Worm (Caenorhabditis elegans): ENCODE measurements around the gene efl-1.

The efl-1 gene

ce11 chrV:16965655-16966054 is at the start of gene efl-1:
TSS of gene efl-1 (minus strand) at chrV:16965675.
- TF ChIP-seq aly-1 (tag; optimal IDR thresholded peaks at IDR 0.05) (no peak), F13C5.2 (tag; optimal IDR thresholded peaks at IDR 0.05) (peak; percentile 67)

DNA sequence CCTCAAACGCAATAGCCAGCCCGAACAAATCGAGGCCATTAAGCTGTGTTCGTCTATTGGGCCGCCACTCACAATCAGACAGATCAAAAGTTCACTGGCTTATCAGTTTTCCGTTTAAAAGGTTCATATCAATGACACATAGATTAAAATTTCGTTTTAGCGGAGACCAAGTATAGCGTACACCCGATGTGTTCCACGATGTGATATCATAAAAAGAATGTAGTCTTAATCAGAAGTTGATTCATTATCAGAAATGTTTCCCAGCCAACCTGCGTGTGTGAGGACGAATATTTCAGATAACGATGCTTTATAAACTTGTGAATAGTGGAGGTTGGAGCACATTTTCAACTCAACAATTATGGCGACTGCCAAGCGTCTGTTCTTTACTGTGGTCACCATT is 48.6 kb upstream of the efl-1 start, which contains the start of gene clc-13:
clc-13 (plus strand) TSS at position 359 of the 400 bp plus-strand sequence.
- TF ChIP-seq ceh-13 (GFP tag; optimal IDR thresholded peaks at IDR 0.05) (no peak), scrt-1 (GFP tag; IDR thresholded peaks at IDR 0.05) (no peak), sea-1 (GFP tag; conservative IDR thresholded peaks at IDR 0.05) (no peak), tbx-37 (GFP tag; conservative IDR thresholded peaks at IDR 0.05) (no peak), flt-1 (GFP tag; IDR thresholded peaks at IDR 0.05) (no peak), hmg-4 (GFP tag; optimal IDR thresholded peaks at IDR 0.05) (no peak), tbx-11 (GFP tag; IDR thresholded peaks at IDR 0.05) (no peak), B0310.2 (tag; optimal IDR thresholded peaks at IDR 0.05) (no peak), aly-1 (tag; optimal IDR thresholded peaks at IDR 0.05) (no peak), F13C5.2 (tag; optimal IDR thresholded peaks at IDR 0.05) (no peak), ets-7 (tag; optimal IDR thresholded peaks at IDR 0.05) (no peak), pes-1 (GFP tag; IDR thresholded peaks at IDR 0.05) (no peak), hnd-1 (tag; optimal IDR thresholded peaks at IDR 0.05) (no peak), tra-4 (tag; optimal IDR thresholded peaks at IDR 0.05) (no peak), hmbx-1 (tag; optimal IDR thresholded peaks at IDR 0.05) (no peak)

ce11 chrV:17013232-17013631 is 47.8 kb upstream of the efl-1 start, which contains the start of gene clec-241:
TSS of gene clec-241 (minus strand) at chrV:17013332.
- TF ChIP-seq F13C5.2 (tag; optimal IDR thresholded peaks at IDR 0.05): no peak

- TF ChIP-seq tbx-37 (GFP tag; conservative IDR thresholded peaks at IDR 0.05) (no peak), aly-1 (tag; optimal IDR thresholded peaks at IDR 0.05) (no peak), ceh-13 (GFP tag; optimal IDR thresholded peaks at IDR 0.05) (no peak), ama-1 (optimal IDR thresholded peaks at IDR 0.05) (no peak), flt-1 (GFP tag; IDR thresholded peaks at IDR 0.05) (no peak), scrt-1 (GFP tag; IDR thresholded peaks at IDR 0.05) (no peak), F13C5.2 (tag; optimal IDR thresholded peaks at IDR 0.05) (no peak), tbx-11 (GFP tag; IDR thresholded peaks at IDR 0.05) (no peak)
Observed at ce11 chrV:17009342-17010064, 44.0 kb upstream of the efl-1 start, which contains the start of the genes clc-12 and clec-240. TSS of gene clc-12 (minus strand) at chrV:17009388. TSS of gene clec-240 (plus strand) at chrV:17010014.

DNA sequence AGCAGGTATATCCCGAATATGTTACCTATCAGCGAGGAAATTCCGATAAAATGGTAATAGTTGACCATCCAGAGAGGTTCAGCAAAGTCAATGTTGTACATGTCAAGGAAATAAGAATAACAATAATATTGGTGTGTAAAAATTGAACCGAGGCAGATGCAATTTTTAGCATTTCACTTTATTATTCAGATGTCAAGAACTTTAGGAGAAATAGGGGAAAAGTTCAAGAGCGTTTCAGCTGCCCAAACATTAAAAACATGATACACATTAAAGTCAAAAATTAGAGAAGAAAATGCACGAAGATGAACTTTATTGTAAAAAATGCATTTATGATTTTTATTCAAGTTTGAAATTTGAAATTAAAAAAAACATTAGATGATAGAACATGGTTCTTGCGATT is 42.8 kb upstream of the efl-1 start, which contains the start of gene sri-69:
sri-69 (minus strand) TSS at position 101 of the 400 bp plus-strand sequence.
- TF ChIP-seq tbx-37 (GFP tag; conservative IDR thresholded peaks at IDR 0.05) (no peak), B0310.2 (tag; optimal IDR thresholded peaks at IDR 0.05) (no peak), pes-1 (GFP tag; IDR thresholded peaks at IDR 0.05) (no peak), scrt-1 (GFP tag; IDR thresholded peaks at IDR 0.05) (no peak), tbx-11 (GFP tag; IDR thresholded peaks at IDR 0.05) (no peak), hnd-1 (tag; optimal IDR thresholded peaks at IDR 0.05) (no peak), ama-1 (optimal IDR thresholded peaks at IDR 0.05) (no peak), tra-4 (tag; optimal IDR thresholded peaks at IDR 0.05) (no peak), hmbx-1 (tag; optimal IDR thresholded peaks at IDR 0.05) (no peak), hmg-4 (GFP tag; optimal IDR thresholded peaks at IDR 0.05) (no peak), sea-1 (GFP tag; conservative IDR thresholded peaks at IDR 0.05) (no peak), ceh-13 (GFP tag; optimal IDR thresholded peaks at IDR 0.05) (no peak), ceh-36 (tag; optimal IDR thresholded peaks at IDR 0.05) (no peak), ets-7 (tag; optimal IDR thresholded peaks at IDR 0.05) (no peak), F13C5.2 (tag; optimal IDR thresholded peaks at IDR 0.05) (no peak), flt-1 (GFP tag; IDR thresholded peaks at IDR 0.05) (no peak)

DNA sequence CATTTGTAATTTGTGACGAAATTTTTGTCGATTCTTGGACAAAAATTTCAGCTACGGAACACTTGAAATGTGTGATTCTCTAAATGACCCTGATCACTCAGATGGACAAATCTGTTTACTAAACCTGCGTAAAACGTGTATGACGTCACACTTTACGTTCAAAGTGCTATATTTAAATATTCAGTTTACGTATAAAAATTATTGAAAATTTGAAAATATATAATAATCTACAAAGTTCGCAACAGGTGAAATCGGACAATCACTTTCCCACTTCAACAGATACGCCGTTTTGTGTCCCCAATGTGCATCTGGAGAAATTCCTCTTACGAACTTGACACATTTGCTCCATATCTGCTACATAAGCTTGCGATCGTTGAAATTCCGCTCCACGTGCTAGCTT is 39.7 kb upstream of the efl-1 start, which contains the start of gene srh-131:
srh-131 (plus strand) TSS at position 301 of the 400 bp plus-strand sequence.
- no peak for TF ChIP-seq ets-7 (tag; optimal IDR thresholded peaks at IDR 0.05)

- TF ChIP-seq ets-7 (tag; optimal IDR thresholded peaks at IDR 0.05): no peak
- no peak for TF ChIP-seq ceh-36 (tag; optimal IDR thresholded peaks at IDR 0.05)
- TF ChIP-seq tbx-11 (GFP tag; IDR thresholded peaks at IDR 0.05): no peak
- no peak for TF ChIP-seq ama-1 (optimal IDR thresholded peaks at IDR 0.05)
- no peak for TF ChIP-seq tra-4 (tag; optimal IDR thresholded peaks at IDR 0.05)
- TF ChIP-seq aly-1 (tag; optimal IDR thresholded peaks at IDR 0.05): no peak
- no peak for TF ChIP-seq hmg-4 (GFP tag; optimal IDR thresholded peaks at IDR 0.05)
- TF ChIP-seq B0310.2 (tag; optimal IDR thresholded peaks at IDR 0.05): no peak
- TF ChIP-seq F13C5.2 (tag; optimal IDR thresholded peaks at IDR 0.05): no peak
- TF ChIP-seq pes-1 (GFP tag; IDR thresholded peaks at IDR 0.05): no peak
- TF ChIP-seq hnd-1 (tag; optimal IDR thresholded peaks at IDR 0.05): no peak
- TF ChIP-seq hmbx-1 (tag; optimal IDR thresholded peaks at IDR 0.05): no peak
- TF ChIP-seq tbx-37 (GFP tag; conservative IDR thresholded peaks at IDR 0.05): no peak
- no peak for TF ChIP-seq sea-1 (GFP tag; conservative IDR thresholded peaks at IDR 0.05)
- no peak for TF ChIP-seq scrt-1 (GFP tag; IDR thresholded peaks at IDR 0.05)
- TF ChIP-seq flt-1 (GFP tag; IDR thresholded peaks at IDR 0.05): no peak
- TF ChIP-seq ceh-13 (GFP tag; optimal IDR thresholded peaks at IDR 0.05): no peak
Observed at ce11 chrV:17001167-17001566, 35.7 kb upstream of the efl-1 start, which contains the start of gene sri-9. TSS of gene sri-9 (plus strand) at chrV:17001467.

- TF ChIP-seq aly-1 (tag; optimal IDR thresholded peaks at IDR 0.05) (no peak), hnd-1 (tag; optimal IDR thresholded peaks at IDR 0.05) (no peak), hmg-4 (GFP tag; optimal IDR thresholded peaks at IDR 0.05) (no peak), hmbx-1 (tag; optimal IDR thresholded peaks at IDR 0.05) (no peak), tra-4 (tag; optimal IDR thresholded peaks at IDR 0.05) (no peak), F13C5.2 (tag; optimal IDR thresholded peaks at IDR 0.05) (no peak), ets-7 (tag; optimal IDR thresholded peaks at IDR 0.05) (no peak)
Observed at ce11 chrV:17000635-17001034, 35.2 kb upstream of the efl-1 start.

Data from whole organism, early embryonic.